Worm (Caenorhabditis elegans) whole organism, L2 larva: ENCODE measurements around the gene C11D2.3.

ENCODE experiments used
- ZK546.5 ChIP-seq: sonication (generic microtip); optimal IDR thresholded peaks from 2 replicates; lab custom pipeline; 2017; ENCODE audit warnings: missing biosample characterization, missing genetic modification characterization
- aly-2 ChIP-seq: fragments of 150-350 bp; optimal IDR thresholded peaks from 2 replicates; lab custom pipeline; 2014; ENCODE audit warnings: missing biosample characterization, missing genetic modification characterization
- elt-3 ChIP-seq: sonication (generic microtip); optimal IDR thresholded peaks from 2 replicates; lab custom pipeline; 2017; ENCODE audit warnings: missing biosample characterization, missing genetic modification characterization
- nhr-12 ChIP-seq: fragments of 150-350 bp; optimal IDR thresholded peaks from 2 replicates; lab custom pipeline; 2014; ENCODE audit warnings: missing biosample characterization, missing genetic modification characterization
- nhr-23 ChIP-seq: fragments of 150-350 bp; optimal IDR thresholded peaks from 2 replicates; lab custom pipeline; 2014; ENCODE audit warnings: missing biosample characterization, missing genetic modification reagents, missing genetic modification characterization
- skn-1 ChIP-seq: sonication (generic microtip); optimal IDR thresholded peaks from 2 replicates; lab custom pipeline; 2017; ENCODE audit warnings: missing biosample characterization, missing genetic modification characterization
- snpc-4 ChIP-seq: fragments of 150-350 bp; optimal IDR thresholded peaks from 2 replicates; lab custom pipeline; 2014; ENCODE audit warnings: missing biosample characterization, missing genetic modification characterization
- unc-39 ChIP-seq: fragments of 150-350 bp; optimal IDR thresholded peaks from 2 replicates; lab custom pipeline; 2014; ENCODE audit warnings: missing biosample characterization, missing genetic modification characterization

- TF ChIP-seq elt-3, result no peak
- no peak for TF ChIP-seq unc-39
- no peak for TF ChIP-seq ZK546.5
- no peak for TF ChIP-seq skn-1 (tag; lab: Kevin White, UChicago)
- TF ChIP-seq snpc-4, result no peak
- no peak for TF ChIP-seq aly-2 (tag; lab: Kevin White, UChicago)
- TF ChIP-seq nhr-12 (tag; lab: Kevin White, UChicago), result no peak
- TF ChIP-seq nhr-23 (tag; lab: Kevin White, UChicago), result no peak
These were observed 24.2 kb upstream of the C11D2.3 start, which contains the start of gene M03D4.4 for ce11 chrIV:6127252-6127930.
